Worm (Caenorhabditis elegans) whole organism, L4 larva: ENCODE results near the gene cutl-5.

Experiments
- egl-27 ChIP-seq: sonication (generic microtip); optimal IDR thresholded peaks from 3 replicates; lab custom pipeline; 2017; ENCODE audit warnings: missing biosample characterization, missing genetic modification reagents, missing genetic modification characterization
- lin-38 ChIP-seq: fragments of 200-800 bp; sonication (Bioruptor generic); IDR thresholded peaks from 2 replicates; pipeline ENCODE4 v1.3.6; 2022; ENCODE audit warnings: missing genetic modification reagents, missing genetic modification characterization, missing compliant biosample characterization
- unc-39 ChIP-seq: sonication (generic microtip); optimal IDR thresholded peaks from 2 replicates; lab custom pipeline; 2017; ENCODE audit warnings: missing biosample characterization, missing genetic modification characterization

DNA sequence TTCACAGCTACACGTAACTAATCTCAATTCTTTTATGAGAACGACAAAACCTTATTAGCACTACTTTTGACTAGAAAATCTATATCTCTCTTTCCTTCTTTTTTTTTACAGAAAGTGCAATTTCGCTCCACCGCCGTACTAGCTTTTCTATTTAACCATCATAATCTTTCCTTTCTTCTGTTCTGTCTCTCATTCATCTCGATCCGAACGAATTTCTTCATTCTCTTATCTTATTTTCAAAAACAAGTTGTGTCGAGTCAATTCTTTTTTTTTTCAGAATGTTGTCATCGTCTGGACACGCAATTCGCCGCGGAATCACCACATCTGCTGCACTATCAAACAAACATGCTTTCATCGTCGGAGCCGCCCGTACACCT is 42.2 kb downstream of the cutl-5 start, which contains the start of gene kat-1:
- TF ChIP-seq unc-39 (no peak), egl-27 (tag; lab: Kevin White, UChicago) (no peak), lin-38 (GFP tag; lab: Robert Waterston, UW) (no peak; the same call in 1 of the 2 replicates)
